Worm (Caenorhabditis elegans) whole organism, midembryonic: ENCODE results near the gene C34D10.1.

ENCODE experiments used
- cog-1 ChIP-seq: sonication (generic microtip); optimal IDR thresholded peaks from 2 replicates; lab custom pipeline; 2016; ENCODE audit warnings: missing genetic modification characterization, missing compliant biosample characterization
- ztf-29 ChIP-seq: fragments of 200-800 bp; sonication (Bioruptor generic); IDR thresholded peaks from 2 replicates; pipeline ENCODE4 v1.3.6; 2022; ENCODE audit warnings: missing genetic modification reagents, missing genetic modification characterization, missing compliant biosample characterization

DNA sequence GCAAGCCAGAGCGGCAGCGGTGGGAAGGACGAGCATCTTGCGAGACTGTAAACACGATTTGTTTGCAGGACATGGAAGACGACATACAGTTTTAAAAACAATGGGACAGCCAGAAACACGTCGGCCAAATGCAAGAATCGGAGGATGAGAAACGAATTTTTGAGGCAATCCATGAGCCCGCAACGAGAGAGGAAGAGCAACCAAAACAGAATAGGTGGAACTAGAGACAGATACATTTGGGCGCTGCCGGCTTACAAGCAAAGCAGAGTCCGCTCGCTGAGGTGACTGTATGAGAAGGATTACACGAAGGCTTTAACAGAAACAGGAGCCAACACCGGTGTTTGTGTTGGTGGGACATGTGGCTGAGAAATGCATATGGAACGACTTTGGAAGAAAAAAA is 34.8 kb upstream of the C34D10.1 start:
- TF ChIP-seq cog-1 (tag; lab: Kevin White, UChicago), result no peak
- no peak for TF ChIP-seq ztf-29 (GFP tag; lab: Robert Waterston, UW)
